Fruit fly (Drosophila melanogaster) whole organism: ENCODE data around the gene CG10317.

Source experiments
- pan ChIP-seq: fragments of >200 bp; optimal IDR thresholded peaks from 2 replicates; lab custom pipeline; 2017
- psq ChIP-seq: fragments of >200 bp; optimal IDR thresholded peaks from 2 replicates; lab custom pipeline; 2017

DNA sequence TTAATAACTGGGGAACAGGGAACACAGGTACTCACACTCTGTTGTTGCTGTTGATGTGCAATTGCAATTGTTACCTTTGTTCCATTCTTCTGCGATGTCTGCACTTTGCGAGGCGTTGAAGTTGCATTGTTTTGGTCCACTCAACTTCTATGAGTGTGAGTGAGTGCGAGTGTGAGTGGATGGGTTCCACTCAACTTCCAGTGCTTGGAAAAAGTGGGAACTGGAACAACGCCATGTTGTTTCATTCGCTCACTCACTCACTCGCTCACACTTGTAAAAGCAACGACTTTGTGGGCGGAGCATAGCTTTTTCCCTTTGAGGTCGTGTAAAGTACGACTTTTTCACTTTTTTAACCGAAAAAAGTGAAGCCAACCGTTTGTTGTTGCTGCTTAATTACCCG, 43.4 kb upstream of the CG10317 start:
- TF ChIP-seq psq (no peak), pan (no peak)
